Worm (Caenorhabditis elegans) whole organism, mixed stage, embryonic: ENCODE results near the gene adss-1.

ENCODE experiments used
- bed-3 ChIP-seq: fragments of 200-800 bp; sonication (Bioruptor generic); optimal IDR thresholded peaks from 3 replicates; lab custom pipeline; 2018; ENCODE audit warnings: mild to moderate bottlenecking, missing genetic modification characterization, moderate library complexity, missing compliant biosample characterization
- pha-4 ChIP-seq: fragments of 150-350 bp; optimal IDR thresholded peaks from 2 replicates; lab custom pipeline; 2018; ENCODE audit warnings: missing biosample characterization, missing genetic modification reagents, missing genetic modification characterization

DNA sequence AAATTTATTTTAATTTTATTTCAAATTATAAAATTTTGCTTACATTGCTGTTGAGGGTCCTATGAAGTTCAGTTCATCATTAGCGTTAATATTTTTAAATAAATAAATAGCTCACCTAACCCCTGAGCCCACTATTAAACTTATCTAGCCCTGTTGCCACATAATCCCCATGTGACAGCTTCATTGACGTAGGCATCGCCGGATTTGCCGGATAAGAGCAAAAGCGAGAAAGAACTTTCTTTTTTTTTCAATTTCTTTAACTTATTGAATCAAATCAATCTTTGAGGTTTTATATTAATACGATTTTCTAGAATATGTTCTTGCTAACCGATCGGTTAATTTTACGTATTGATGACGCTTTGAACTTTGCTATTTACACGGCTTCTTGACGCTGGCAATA is 28.7 kb upstream of the adss-1 start:
- TF ChIP-seq pha-4 (tag; lab: Kevin White, UChicago): no peak
- TF ChIP-seq bed-3 (GFP tag; lab: Kevin White, UChicago): no peak
